Worm (Caenorhabditis elegans) whole organism, late embryonic: Measurements from ENCODE around the gene lam-2.

Experiments
- C08G9.2 ChIP-seq: sonication (generic microtip); optimal IDR thresholded peaks from 2 replicates; lab custom pipeline; 2016; ENCODE audit warnings: mild to moderate bottlenecking, missing genetic modification characterization, moderate library complexity, missing compliant biosample characterization
- C38D4.7 ChIP-seq: fragments of 200-800 bp; sonication (Bioruptor generic); optimal IDR thresholded peaks from 2 replicates; lab custom pipeline; 2018; ENCODE audit warnings: mild to moderate bottlenecking, missing genetic modification characterization, moderate library complexity, missing compliant biosample characterization
- F13H6.1 ChIP-seq: sonication (generic microtip); optimal IDR thresholded peaks from 2 replicates; lab custom pipeline; 2016; ENCODE audit warnings: missing genetic modification characterization, missing compliant biosample characterization
- K02D7.2 ChIP-seq: sonication (generic microtip); optimal IDR thresholded peaks from 2 replicates; lab custom pipeline; 2017; ENCODE audit warnings: mild to moderate bottlenecking, missing genetic modification characterization, missing compliant biosample characterization
- Y22D7AL.16 ChIP-seq: sonication (generic microtip); optimal IDR thresholded peaks from 2 replicates; lab custom pipeline; 2016; ENCODE audit warnings: missing genetic modification characterization, missing compliant biosample characterization
- ahr-1 ChIP-seq: sonication (generic microtip); optimal IDR thresholded peaks from 2 replicates; lab custom pipeline; 2016; ENCODE audit warnings: missing genetic modification characterization, missing compliant biosample characterization
- ama-1 ChIP-seq: fragments of 150-350 bp; optimal IDR thresholded peaks from 2 replicates; lab custom pipeline; 2014
- ceh-14 ChIP-seq: sonication (generic microtip); optimal IDR thresholded peaks from 2 replicates; lab custom pipeline; 2016; ENCODE audit warnings: missing genotype, missing genetic modification characterization, missing compliant biosample characterization
- ceh-18 ChIP-seq: sonication (generic microtip); optimal IDR thresholded peaks from 2 replicates; lab custom pipeline; 2016; ENCODE audit warnings: missing genetic modification characterization, missing compliant biosample characterization
- ceh-22 ChIP-seq: sonication (generic microtip); optimal IDR thresholded peaks from 2 replicates; lab custom pipeline; 2017; ENCODE audit warnings: missing biosample characterization, missing genetic modification characterization
- ceh-34 ChIP-seq: sonication (generic microtip); optimal IDR thresholded peaks from 2 replicates; lab custom pipeline; 2016; ENCODE audit warnings: mild to moderate bottlenecking, missing genetic modification characterization, missing compliant biosample characterization
- ceh-45 ChIP-seq: fragments of 200-800 bp; sonication (Bioruptor generic); IDR thresholded peaks from 2 replicates; pipeline ENCODE4 v1.3.6; 2022; ENCODE audit warnings: missing genetic modification reagents, missing genetic modification characterization, missing compliant biosample characterization
- ceh-48 ChIP-seq: sonication (generic microtip); optimal IDR thresholded peaks from 2 replicates; lab custom pipeline; 2016; ENCODE audit warnings: missing genetic modification characterization, inconsistent platforms, missing compliant biosample characterization
- ceh-6 ChIP-seq: fragments of 200-800 bp; sonication (Bioruptor generic); optimal IDR thresholded peaks from 2 replicates; lab custom pipeline; 2018; ENCODE audit warnings: mild to moderate bottlenecking, missing genetic modification characterization, missing compliant biosample characterization
- ceh-9 ChIP-seq: sonication (generic microtip); optimal IDR thresholded peaks from 2 replicates; lab custom pipeline; 2016; ENCODE audit warnings: mild to moderate bottlenecking, missing genetic modification characterization, inconsistent platforms, missing compliant biosample characterization
- dmd-4 ChIP-seq: sonication (generic microtip); optimal IDR thresholded peaks from 2 replicates; lab custom pipeline; 2016; ENCODE audit warnings: borderline replicate concordance, missing genetic modification characterization, missing compliant biosample characterization
- dve-1 ChIP-seq: sonication (generic microtip); optimal IDR thresholded peaks from 2 replicates; lab custom pipeline; 2017; ENCODE audit warnings: antibody characterized with exemption, mild to moderate bottlenecking, missing genetic modification characterization, missing compliant biosample characterization
- elt-2 ChIP-seq: sonication (generic microtip); optimal IDR thresholded peaks from 2 replicates; lab custom pipeline; 2016; ENCODE audit warnings: missing genetic modification reagents, missing genetic modification characterization, missing compliant biosample characterization
- elt-4 ChIP-seq: sonication (generic microtip); optimal IDR thresholded peaks from 2 replicates; lab custom pipeline; 2016; ENCODE audit warnings: missing genetic modification characterization, missing compliant biosample characterization
- ets-4 ChIP-seq: sonication (generic microtip); optimal IDR thresholded peaks from 2 replicates; lab custom pipeline; 2016; ENCODE audit warnings: missing genetic modification characterization, missing compliant biosample characterization
- eyg-1 ChIP-seq: sonication (generic microtip); optimal IDR thresholded peaks from 2 replicates; lab custom pipeline; 2016; ENCODE audit warnings: missing genotype, missing genetic modification characterization, missing compliant biosample characterization
- hlh-6 ChIP-seq: sonication (generic microtip); optimal IDR thresholded peaks from 2 replicates; lab custom pipeline; 2016; ENCODE audit warnings: missing genotype, missing genetic modification characterization, missing compliant biosample characterization
- lim-6 ChIP-seq: sonication (generic microtip); optimal IDR thresholded peaks from 2 replicates; lab custom pipeline; 2016; ENCODE audit warnings: missing genetic modification characterization, missing compliant biosample characterization
- madf-2 ChIP-seq: sonication (generic microtip); optimal IDR thresholded peaks from 2 replicates; lab custom pipeline; 2017; ENCODE audit warnings: missing genetic modification characterization, missing compliant biosample characterization
- mec-3 ChIP-seq: sonication (generic microtip); optimal IDR thresholded peaks from 2 replicates; lab custom pipeline; 2016; ENCODE audit warnings: borderline replicate concordance, missing genetic modification characterization, missing compliant biosample characterization
- nhr-232 ChIP-seq: sonication (generic microtip); optimal IDR thresholded peaks from 2 replicates; lab custom pipeline; 2016; ENCODE audit warnings: missing genetic modification characterization, missing compliant biosample characterization
- npax-4 ChIP-seq: sonication (generic microtip); optimal IDR thresholded peaks from 2 replicates; lab custom pipeline; 2016; ENCODE audit warnings: missing genetic modification characterization, missing compliant biosample characterization
- odd-2 ChIP-seq: sonication (generic microtip); optimal IDR thresholded peaks from 2 replicates; lab custom pipeline; 2017; ENCODE audit warnings: antibody characterized with exemption, mild to moderate bottlenecking, missing genetic modification characterization, missing compliant biosample characterization
- pax-1 ChIP-seq: fragments of 150-350 bp; optimal IDR thresholded peaks from 2 replicates; lab custom pipeline; 2014; ENCODE audit warnings: missing biosample characterization, missing genetic modification characterization
- pha-2 ChIP-seq: sonication (generic microtip); optimal IDR thresholded peaks from 2 replicates; lab custom pipeline; 2017; ENCODE audit warnings: mild to moderate bottlenecking, missing genetic modification characterization, missing compliant biosample characterization
- pha-4 ChIP-seq: fragments of 150-350 bp; optimal IDR thresholded peaks from 2 replicates; lab custom pipeline; 2018; ENCODE audit warnings: missing biosample characterization, missing genetic modification reagents, missing genetic modification characterization
- pqm-1 ChIP-seq: sonication (generic microtip); optimal IDR thresholded peaks from 2 replicates; lab custom pipeline; 2016; ENCODE audit warnings: missing genetic modification characterization, missing compliant biosample characterization
- pros-1 ChIP-seq: fragments of 150-350 bp; optimal IDR thresholded peaks from 2 replicates; lab custom pipeline; 2014; ENCODE audit warnings: missing biosample characterization, missing genetic modification reagents, missing genetic modification characterization
- ref-2 ChIP-seq: sonication (generic microtip); optimal IDR thresholded peaks from 2 replicates; lab custom pipeline; 2016; ENCODE audit warnings: missing genetic modification characterization, missing compliant biosample characterization
- sdc-2 ChIP-seq: sonication (generic microtip); optimal IDR thresholded peaks from 2 replicates; lab custom pipeline; 2016; ENCODE audit warnings: missing genotype, missing genetic modification characterization, missing compliant biosample characterization
- sox-2 ChIP-seq: fragments of 200-800 bp; sonication (Bioruptor generic); IDR thresholded peaks from 2 replicates; pipeline ENCODE4 v1.3.6; 2022; ENCODE audit warnings: missing genetic modification reagents, missing genetic modification characterization, missing compliant biosample characterization
- sox-4 ChIP-seq: sonication (generic microtip); optimal IDR thresholded peaks from 2 replicates; lab custom pipeline; 2017; ENCODE audit warnings: mild to moderate bottlenecking, missing genetic modification characterization, inconsistent platforms, missing compliant biosample characterization
- tbx-2 ChIP-seq: sonication (generic microtip); optimal IDR thresholded peaks from 2 replicates; lab custom pipeline; 2016; ENCODE audit warnings: missing genetic modification characterization, missing compliant biosample characterization
- tbx-7 ChIP-seq: sonication (generic microtip); optimal IDR thresholded peaks from 2 replicates; lab custom pipeline; 2016; ENCODE audit warnings: missing genotype, missing genetic modification characterization, missing compliant biosample characterization
- ttx-3 ChIP-seq: sonication (generic microtip); optimal IDR thresholded peaks from 2 replicates; lab custom pipeline; 2016; ENCODE audit warnings: missing genetic modification reagents, missing genetic modification characterization, missing compliant biosample characterization
- unc-3 ChIP-seq, 2 experiments: fragments of 200-800 bp in 1 of 2; sonication (Bioruptor generic) in 1 of 2; sonication (generic microtip) in 1 of 2; conservative IDR thresholded peaks in 1 of 2; optimal IDR thresholded peaks in 1 of 2; 2 replicates each; pipeline versions ENCODE4 v1.3.6 to Lab custom; 2016 to 2022; ENCODE audit warnings: missing compliant biosample characterization in 2 of 2, missing genetic modification characterization in 2 of 2, missing genetic modification reagents in 1 of 2
- unc-42 ChIP-seq: sonication (generic microtip); optimal IDR thresholded peaks from 2 replicates; lab custom pipeline; 2016; ENCODE audit warnings: missing genotype, missing genetic modification characterization, missing compliant biosample characterization
- unc-55 ChIP-seq: sonication (generic microtip); optimal IDR thresholded peaks from 2 replicates; lab custom pipeline; 2017; ENCODE audit warnings: missing biosample characterization, missing genetic modification reagents, missing genetic modification characterization
- unc-86 ChIP-seq: sonication (generic microtip); optimal IDR thresholded peaks from 2 replicates; lab custom pipeline; 2016; ENCODE audit warnings: missing genetic modification characterization, missing compliant biosample characterization
- ztf-16 ChIP-seq: sonication (generic microtip); optimal IDR thresholded peaks from 2 replicates; lab custom pipeline; 2017; ENCODE audit warnings: missing genetic modification characterization, missing compliant biosample characterization

Gene lam-2

DNA sequence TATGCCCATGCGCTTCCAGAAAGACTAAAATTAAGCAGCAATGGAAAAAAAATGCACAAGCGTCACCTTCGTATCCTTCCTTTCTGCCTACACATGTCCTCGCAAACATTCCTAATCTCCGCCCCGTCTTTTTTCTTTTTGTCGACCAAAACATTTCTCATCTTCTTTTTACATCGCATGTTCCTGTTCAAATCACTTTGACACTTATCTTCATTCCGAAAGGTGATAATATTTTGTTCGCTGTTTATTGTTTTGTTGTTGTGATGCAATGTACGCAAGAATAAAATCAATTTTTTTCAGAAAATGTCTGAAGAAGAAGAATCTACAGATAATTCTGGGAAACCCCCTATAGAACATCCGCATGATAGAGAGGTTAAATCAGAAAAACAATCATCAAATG lies 24.7 kb downstream of the lam-2 start, which contains the start of gene ist-1:
ist-1 (plus strand) TSS at position 301 of the 400 bp plus-strand sequence.
- TF ChIP-seq tbx-2 (tag; lab: Kevin White, UChicago) = no peak
- TF ChIP-seq pha-2 (tag; lab: Kevin White, UChicago) = no peak
- TF ChIP-seq K02D7.2 (tag; lab: Kevin White, UChicago) = no peak
- no peak for TF ChIP-seq npax-4
- no peak for TF ChIP-seq ceh-18 (tag; lab: Kevin White, UChicago)
- no peak for TF ChIP-seq ceh-22
- no peak for TF ChIP-seq eyg-1 (tag; lab: Kevin White, UChicago)
- TF ChIP-seq pha-4 (tag; lab: Kevin White, UChicago) = no peak
- no peak for TF ChIP-seq ets-4 (tag; lab: Kevin White, UChicago)
- TF ChIP-seq sdc-2 (tag; lab: Kevin White, UChicago) = no peak
- no peak for TF ChIP-seq elt-4
- no peak for TF ChIP-seq ceh-9 (tag; lab: Kevin White, UChicago)
- no peak for TF ChIP-seq ceh-48

DNA sequence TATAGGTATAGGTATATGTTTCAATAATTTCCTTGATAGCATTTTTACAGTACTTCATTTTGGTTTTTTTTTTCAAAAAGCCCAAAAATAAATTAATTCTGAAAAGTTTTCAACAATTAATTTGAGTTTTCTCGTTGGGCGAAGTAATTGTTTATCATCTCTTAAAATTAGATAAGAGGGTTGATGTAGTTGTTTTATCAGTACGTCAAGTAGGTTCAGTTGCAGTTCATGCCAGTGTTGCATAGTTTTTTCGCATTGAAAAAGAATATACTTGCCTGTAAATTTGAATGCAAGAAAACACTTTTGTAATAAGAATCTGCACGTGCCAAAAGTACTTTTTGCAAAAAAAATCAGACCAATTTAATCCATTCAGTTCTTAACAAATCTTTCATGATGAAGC lies 25.9 kb downstream of the lam-2 start:
- peak; percentile 66 for TF ChIP-seq elt-2 (tag; lab: Kevin White, UChicago)
- TF ChIP-seq unc-42 (tag; lab: Kevin White, UChicago) = no peak
- TF ChIP-seq pros-1 (tag; lab: Kevin White, UChicago) = no peak
- TF ChIP-seq sox-2 = no peak
- no peak for TF ChIP-seq ttx-3 (tag; lab: Kevin White, UChicago)

DNA sequence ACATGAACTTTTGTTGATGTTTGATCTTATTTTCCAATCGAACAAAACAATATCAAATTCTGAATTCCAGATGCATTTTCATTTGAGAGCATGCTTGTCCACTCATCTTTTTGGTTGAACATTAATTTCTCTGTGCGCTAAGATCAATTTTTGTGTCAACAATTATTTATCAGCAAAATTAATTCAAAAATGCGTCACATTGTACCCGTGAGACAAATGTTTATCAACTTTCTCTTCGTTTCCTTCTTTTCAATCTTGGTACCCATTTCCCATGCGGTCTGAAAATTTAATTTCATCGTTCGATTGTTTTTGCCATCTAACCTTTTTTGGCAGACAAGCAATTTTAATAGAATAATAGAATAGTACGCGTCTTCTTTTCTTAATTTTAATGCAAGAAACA lies 27.0 kb downstream of the lam-2 start:
- TF ChIP-seq sox-2 = no peak
- TF ChIP-seq ahr-1 (tag; lab: Kevin White, UChicago) = no peak
- TF ChIP-seq sox-4 (tag; lab: Kevin White, UChicago) = no peak
- no peak for TF ChIP-seq ceh-34
- TF ChIP-seq unc-3 (GFP tag; conservative IDR thresholded peaks at IDR 0.05; lab: Robert Waterston, UW) = no peak
- TF ChIP-seq unc-3 (tag; optimal IDR thresholded peaks at IDR 0.05; lab: Kevin White, UChicago) = no peak
- TF ChIP-seq F13H6.1 (tag; lab: Kevin White, UChicago) = no peak
- no peak for TF ChIP-seq ceh-45 (GFP tag; lab: Robert Waterston, UW)
- no peak for TF ChIP-seq hlh-6
- no peak for TF ChIP-seq ceh-6 (GFP tag; lab: Kevin White, UChicago)
- TF ChIP-seq elt-4 = no peak
- TF ChIP-seq unc-55 (GFP tag; lab: Kevin White, UChicago) = no peak
- no peak for TF ChIP-seq ceh-18 (tag; lab: Kevin White, UChicago)
- no peak for TF ChIP-seq dmd-4 (tag; lab: Kevin White, UChicago)

DNA sequence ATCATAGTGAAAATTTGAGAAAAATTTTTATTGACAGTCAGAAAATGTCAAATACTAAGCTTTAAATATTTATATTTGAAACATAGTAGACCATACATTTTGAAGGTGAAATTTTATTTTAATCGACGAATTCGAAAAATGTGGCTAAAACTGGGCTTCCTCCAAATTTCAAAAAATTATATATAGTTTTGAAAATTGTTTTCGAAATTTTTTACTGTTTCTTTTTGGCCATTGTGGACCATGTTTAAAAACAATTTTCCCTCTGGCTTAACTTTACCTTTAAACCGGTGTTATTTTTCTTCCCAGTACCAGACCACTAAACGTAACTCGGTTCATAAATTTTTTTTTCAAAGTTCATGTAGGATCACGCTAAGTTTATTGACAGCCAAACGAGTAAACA lies 28.4 kb downstream of the lam-2 start:
- TF ChIP-seq unc-3 (GFP tag; conservative IDR thresholded peaks at IDR 0.05; lab: Robert Waterston, UW) (no peak), unc-3 (tag; optimal IDR thresholded peaks at IDR 0.05; lab: Kevin White, UChicago) (no peak), mec-3 (tag; lab: Kevin White, UChicago) (no peak), ceh-9 (tag; lab: Kevin White, UChicago) (no peak), dve-1 (tag; lab: Kevin White, UChicago) (no peak), ama-1 (no peak), pax-1 (tag; lab: Kevin White, UChicago) (no peak), tbx-7 (no peak), C38D4.7 (GFP tag; lab: Kevin White, UChicago) (no peak), elt-2 (tag; lab: Kevin White, UChicago) (no peak), madf-2 (tag; lab: Kevin White, UChicago) (no peak), elt-4 (no peak)

DNA sequence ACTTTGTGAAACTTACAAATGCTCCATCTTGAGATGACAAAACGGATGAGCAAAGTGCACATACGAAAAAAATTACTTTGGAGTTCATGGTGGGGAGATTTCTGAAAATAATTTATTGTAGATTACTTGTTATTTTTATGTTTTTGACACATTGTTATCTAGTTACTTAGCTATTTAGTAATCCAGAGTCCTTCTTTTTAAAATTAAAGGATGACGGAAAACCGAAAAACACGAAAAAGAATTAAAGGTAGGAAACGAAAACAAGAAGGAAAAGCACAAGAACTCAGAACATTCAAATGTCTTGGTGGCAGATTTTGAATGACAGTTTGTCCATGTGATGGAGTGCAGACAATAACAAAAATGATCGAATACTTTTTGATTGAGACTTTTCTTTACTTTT lies 34.1 kb downstream of the lam-2 start, which contains the start of gene hen-1:
hen-1 (minus strand) TSS at position 101 of the 400 bp plus-strand sequence.
- TF ChIP-seq elt-2 (tag; lab: Kevin White, UChicago) (no peak), ceh-14 (tag; lab: Kevin White, UChicago) (no peak), ref-2 (tag; lab: Kevin White, UChicago) (no peak), nhr-232 (tag; lab: Kevin White, UChicago) (no peak), ceh-45 (GFP tag; lab: Robert Waterston, UW) (no peak), lim-6 (tag; lab: Kevin White, UChicago) (no peak), unc-86 (no peak), ztf-16 (tag; lab: Kevin White, UChicago) (no peak), odd-2 (no peak), ceh-34 (no peak), pqm-1 (tag; lab: Kevin White, UChicago) (no peak), ama-1 (no peak), C08G9.2 (tag; lab: Kevin White, UChicago) (no peak), Y22D7AL.16 (tag; lab: Kevin White, UChicago) (no peak)
